Fruit fly (Drosophila melanogaster): Measurements from ENCODE around the gene Sym.

The Sym gene

DNA sequence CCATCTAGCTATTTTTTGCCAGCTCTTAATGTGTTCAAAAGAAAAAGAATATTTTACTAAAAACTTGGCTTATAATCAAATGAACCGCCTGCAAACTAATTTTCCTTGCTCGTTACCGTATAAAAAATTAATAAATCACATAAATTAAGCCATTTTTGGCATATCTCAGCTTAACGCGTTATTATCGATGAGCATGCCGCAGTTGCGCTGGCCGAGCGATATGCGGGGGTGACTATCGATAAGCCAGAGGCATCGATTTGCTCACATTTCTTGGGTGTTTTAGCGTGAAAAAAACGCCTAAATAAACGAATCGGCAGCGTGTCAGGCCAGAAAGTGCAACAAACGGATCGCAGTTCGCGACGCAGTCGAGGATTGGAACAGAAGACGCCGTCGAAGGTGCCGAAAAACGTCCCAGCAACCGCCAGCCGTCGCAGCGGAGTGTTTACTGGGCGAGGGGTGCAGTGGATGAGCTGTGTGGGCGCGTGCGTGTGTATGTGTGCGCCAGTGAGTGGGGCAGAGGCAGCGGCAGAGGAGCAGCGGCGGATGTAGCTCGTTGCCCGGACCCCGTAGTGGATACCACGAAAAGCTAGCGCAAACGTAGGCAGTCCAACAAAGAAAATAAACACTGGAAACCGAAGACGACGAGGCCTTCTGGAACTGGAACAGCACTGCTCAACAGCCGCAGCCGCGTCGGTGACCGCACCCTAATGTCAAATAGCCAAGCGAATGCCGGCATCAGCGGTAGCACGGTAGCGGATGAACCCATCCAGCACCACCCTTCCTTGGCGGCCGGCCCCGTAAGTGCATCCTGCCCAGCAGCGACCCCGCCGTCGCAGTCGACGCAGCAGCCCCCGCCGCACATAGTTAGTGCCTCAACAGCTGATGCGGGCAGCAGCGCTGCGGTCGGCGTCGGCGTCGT, at the start of gene Sym, which contains the start of gene Madm:
Gene Sym, minus strand, starts transcription at position 199 of the 919 bp plus-strand sequence.
Gene Madm, plus strand, starts transcription at position 233 of the 919 bp plus-strand sequence.
- TF ChIP-seq CG8478 (optimal IDR thresholded peaks at IDR 0.05) = no peak
- no peak for TF ChIP-seq CTCF (optimal IDR thresholded peaks at IDR 0.05)

DNA sequence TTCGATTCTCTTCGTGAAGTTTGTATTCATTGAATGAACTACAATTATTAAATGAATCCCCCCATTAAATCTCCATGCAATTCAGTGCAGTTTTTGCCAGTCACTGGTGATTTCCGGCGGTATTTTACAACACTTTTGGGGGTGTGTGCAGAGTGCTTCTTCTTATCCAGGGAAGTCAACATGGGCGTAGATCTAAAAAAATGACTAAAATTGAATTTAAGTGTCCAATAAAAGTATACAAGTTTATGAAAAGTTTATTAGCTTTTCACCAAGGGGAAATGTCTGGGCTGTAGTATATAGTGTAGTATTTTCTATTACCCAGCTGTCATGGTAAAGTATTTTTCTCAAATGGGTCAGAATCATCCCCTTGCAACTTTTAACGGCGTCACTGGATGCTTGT, 49.2 kb upstream of the Sym start, which contains the start of gene Hpf1:
Gene Hpf1, plus strand, starts transcription at position 383 of the 400 bp plus-strand sequence.
- TF ChIP-seq CG8478 (optimal IDR thresholded peaks at IDR 0.05) (no peak), CTCF (optimal IDR thresholded peaks at IDR 0.05) (no peak)

DNA sequence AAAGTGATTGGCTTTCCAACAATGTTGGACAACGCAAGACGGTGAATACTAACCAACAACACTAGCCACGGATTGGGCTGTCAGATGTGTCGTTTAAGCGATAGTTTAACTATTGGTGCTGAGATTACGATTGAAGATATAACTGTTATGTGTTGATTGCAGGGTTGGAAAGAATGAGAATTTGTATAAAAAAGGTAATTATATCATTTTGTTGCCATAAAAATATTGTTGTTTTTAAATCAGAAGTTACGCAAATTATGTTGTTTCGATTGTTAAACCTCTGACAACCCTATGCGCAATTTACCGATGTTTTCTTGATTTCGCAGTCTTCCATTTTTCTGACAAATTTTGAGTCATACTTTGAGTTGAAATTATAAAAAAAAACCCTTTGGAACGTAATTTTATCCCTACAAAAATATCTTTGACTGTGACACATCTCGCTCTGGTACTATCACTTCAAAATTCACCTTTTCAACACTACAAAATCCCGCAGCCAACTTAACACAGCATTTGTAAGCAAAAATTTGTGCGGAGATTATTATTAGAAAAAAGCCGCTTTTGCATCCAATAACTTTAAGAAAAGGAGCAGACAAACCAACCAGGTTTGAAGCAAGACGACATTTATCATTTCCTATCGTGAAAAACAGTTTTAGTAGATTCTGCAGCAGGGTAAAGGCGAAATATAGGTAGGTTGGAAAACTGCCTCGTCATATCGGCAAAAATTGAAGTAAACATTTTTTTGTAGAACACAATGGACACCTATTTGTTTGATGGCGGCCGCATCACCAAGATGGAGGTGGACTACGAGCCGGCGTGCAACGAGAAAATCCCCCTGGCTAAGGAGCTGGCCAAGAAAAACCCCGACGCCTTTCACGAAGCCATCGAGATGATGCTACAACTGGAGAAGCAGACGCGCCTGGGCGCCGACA, 47.0 kb upstream of the Sym start, which contains the start of the genes Hat1 and Rpn5:
Gene Hat1, minus strand, starts transcription at position 360 of the 929 bp plus-strand sequence.
Gene Rpn5, plus strand, starts transcription at position 469 of the 929 bp plus-strand sequence.
- TF ChIP-seq CG8478 (optimal IDR thresholded peaks at IDR 0.05) (no peak), CTCF (optimal IDR thresholded peaks at IDR 0.05) (no peak)

DNA sequence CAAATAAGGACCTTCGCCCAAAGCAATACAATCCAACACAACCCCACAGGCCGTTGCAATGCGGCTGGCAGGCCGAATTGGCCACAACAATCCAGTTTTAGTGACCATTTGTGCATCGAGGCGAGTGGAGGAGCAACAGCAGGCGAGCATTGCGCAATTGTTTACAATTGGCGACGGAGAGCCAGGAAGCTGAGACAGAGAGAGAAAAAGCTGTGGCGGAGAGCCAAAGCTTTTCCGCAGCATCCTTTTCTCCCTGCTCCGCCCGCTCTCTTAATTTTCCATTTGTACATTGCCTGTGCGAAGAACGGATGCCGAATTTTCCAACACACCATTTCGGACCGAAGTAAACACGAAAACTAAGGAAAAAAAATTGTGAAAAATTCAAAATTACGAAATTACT, 39.2 kb upstream of the Sym start, which contains the start of gene kat-60L1:
Gene kat-60L1, plus strand, starts transcription at position 301 of the 400 bp plus-strand sequence.
- no peak for TF ChIP-seq CTCF (optimal IDR thresholded peaks at IDR 0.05)
- no peak for TF ChIP-seq CG8478 (optimal IDR thresholded peaks at IDR 0.05)

- TF ChIP-seq CTCF (optimal IDR thresholded peaks at IDR 0.05) (no peak), CG8478 (optimal IDR thresholded peaks at IDR 0.05) (no peak)
Observed at dm6 chr3R:5780976-5781375, 38.7 kb upstream of the Sym start, which contains the start of gene CG2082. CG2082 (minus strand) TSS chr3R:5781076.

DNA sequence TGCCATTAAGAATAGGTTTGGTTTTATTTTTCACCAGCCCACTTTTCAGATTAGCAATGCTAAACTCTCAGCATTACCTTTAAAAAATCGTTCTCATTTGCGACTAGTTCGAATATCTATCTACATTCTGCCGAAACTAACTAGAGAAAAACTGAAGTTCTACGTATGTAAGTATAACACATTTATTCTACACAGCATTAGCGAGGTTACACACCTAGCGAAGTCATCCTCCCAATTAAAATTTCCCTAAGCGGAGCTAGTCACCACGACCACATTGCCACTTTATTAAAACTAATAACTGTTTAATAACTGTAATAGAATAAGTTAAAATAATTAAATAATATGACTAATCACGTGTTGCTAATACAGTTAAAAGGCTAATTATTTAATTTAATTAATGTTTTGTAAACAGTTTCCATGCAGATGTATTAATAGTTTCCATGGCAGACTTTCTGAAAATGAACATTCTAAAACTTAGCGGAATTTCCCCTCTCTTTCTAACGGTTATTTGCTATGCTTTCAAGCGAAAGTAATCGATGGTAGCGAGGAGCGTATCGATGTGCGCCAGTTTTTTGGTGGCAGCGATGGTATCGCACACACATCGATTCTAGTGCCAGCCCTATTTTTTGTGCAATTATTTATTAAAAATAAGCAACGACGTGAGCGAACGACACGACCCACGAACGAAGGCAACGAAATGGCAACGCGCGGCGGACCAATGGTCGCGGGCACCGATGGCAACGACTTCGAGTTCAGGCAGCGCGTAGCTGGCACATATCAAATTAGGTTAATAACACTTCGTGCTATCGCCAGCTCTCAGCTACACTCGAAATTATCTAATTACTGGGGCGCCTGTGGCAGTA, 36.7 kb upstream of the Sym start, which contains the start of gene jagn:
Gene jagn, plus strand, starts transcription at position 585 of the 863 bp plus-strand sequence.
- TF ChIP-seq CG8478 (optimal IDR thresholded peaks at IDR 0.05) (no peak), CTCF (optimal IDR thresholded peaks at IDR 0.05) (peak; percentile 63 to 77)

DNA sequence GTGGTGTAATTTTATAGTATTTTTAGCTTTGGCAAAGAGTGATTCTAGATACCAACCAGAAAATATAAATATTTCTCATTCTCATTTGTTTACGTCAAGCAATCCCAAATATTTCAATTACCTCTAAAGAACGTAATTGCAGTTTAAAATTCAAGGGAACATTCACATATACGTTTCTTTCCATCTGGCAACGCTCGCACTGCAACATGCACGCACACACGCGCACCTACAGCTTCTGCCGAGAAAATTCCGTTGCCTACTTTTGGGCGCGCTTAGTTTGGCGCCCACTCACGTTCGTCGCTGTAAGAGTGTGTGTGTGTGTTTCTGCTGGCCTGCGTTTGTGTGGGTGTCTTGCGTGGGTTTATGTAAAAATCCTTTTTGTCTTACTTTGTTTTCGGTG, 30.2 kb upstream of the Sym start:
- TF ChIP-seq CG8478 (optimal IDR thresholded peaks at IDR 0.05) = no peak
- TF ChIP-seq CTCF (optimal IDR thresholded peaks at IDR 0.05) = peak; percentile 29 to 47

DNA sequence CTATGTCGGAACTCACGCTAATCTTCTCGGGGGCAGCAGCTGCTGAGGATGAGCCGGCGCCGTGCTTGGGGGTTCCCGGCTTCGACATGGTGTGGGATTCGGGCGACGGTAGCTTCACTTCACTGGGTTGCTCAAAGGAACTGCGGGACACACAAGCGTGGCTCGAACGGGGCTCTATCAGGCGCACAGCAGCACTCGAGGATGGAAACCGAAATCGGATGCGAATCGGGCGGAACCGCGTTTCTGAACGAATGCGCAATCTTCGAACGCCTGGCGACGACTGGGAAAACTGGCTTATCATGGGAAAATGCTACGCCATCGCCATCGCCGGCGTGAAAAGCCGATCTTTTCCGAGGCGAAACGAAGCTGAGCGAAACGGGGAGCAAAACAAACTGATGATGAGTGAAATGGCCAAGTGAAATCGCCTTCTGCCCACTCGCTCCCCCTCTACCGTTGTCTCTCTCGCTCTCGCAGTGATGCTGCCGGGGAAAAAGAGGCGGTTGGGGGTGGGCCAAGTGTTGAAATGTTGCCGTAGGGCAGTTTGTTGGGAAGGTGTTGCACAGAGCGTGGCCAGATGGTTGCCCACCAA, 29.4 kb upstream of the Sym start:
- TF ChIP-seq CTCF (optimal IDR thresholded peaks at IDR 0.05) (no peak), CG8478 (optimal IDR thresholded peaks at IDR 0.05) (no peak)

DNA sequence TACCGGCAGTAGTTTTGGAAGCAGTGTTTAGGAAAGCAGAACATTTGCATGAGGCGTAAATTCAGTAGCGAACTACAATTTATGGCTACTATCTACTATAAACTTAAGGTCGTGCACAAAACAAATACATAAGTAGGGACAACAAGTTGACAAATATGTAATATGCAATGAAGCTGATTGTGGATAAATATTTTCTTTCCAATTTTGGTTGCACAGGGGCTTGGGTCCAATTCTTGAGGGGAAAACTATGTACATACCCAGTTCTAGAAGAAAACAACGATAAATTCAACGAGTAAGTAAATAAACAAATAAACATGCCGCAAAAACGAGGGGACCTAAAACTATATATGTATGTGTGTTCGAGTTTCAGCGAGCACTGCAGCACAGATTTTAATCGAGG, 18.7 kb upstream of the Sym start:
- TF ChIP-seq CG8478 (optimal IDR thresholded peaks at IDR 0.05) (no peak), CTCF (optimal IDR thresholded peaks at IDR 0.05) (no peak)

dm6 chr3R:5758624-5759209, 16.4 kb upstream of the Sym start, which contains the start of gene Sec8:
Sec8 (minus strand) TSS chr3R:5758997.
- TF ChIP-seq CG8478 (optimal IDR thresholded peaks at IDR 0.05) = no peak
- no peak for TF ChIP-seq CTCF (optimal IDR thresholded peaks at IDR 0.05)

dm6 chr3R:5754594-5754993, 12.3 kb upstream of the Sym start, which contains the start of gene Dcps:
Dcps (minus strand) TSS chr3R:5754774.
- no peak for TF ChIP-seq CG8478 (optimal IDR thresholded peaks at IDR 0.05)
- no peak for TF ChIP-seq CTCF (optimal IDR thresholded peaks at IDR 0.05)

DNA sequence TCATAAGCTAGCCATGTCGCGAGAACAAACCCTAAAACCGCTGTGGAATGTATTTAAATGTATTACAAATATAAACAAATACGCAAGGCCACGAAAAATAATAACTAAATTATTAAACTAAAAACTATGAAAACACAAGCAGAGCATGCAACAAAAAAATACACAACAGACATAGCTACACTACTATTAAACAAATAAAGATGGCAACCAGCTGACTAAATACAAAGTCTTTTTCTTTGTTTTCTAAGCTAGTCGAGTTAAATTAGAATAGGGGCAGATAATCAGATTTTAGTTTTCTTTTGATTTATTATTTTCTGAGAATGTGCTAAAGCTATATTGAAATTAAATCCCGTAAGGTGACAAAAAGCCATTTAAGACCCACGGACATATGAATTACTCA, 4.4 kb upstream of the Sym start:
- no peak for TF ChIP-seq CTCF (optimal IDR thresholded peaks at IDR 0.05)
- no peak for TF ChIP-seq CG8478 (optimal IDR thresholded peaks at IDR 0.05)

DNA sequence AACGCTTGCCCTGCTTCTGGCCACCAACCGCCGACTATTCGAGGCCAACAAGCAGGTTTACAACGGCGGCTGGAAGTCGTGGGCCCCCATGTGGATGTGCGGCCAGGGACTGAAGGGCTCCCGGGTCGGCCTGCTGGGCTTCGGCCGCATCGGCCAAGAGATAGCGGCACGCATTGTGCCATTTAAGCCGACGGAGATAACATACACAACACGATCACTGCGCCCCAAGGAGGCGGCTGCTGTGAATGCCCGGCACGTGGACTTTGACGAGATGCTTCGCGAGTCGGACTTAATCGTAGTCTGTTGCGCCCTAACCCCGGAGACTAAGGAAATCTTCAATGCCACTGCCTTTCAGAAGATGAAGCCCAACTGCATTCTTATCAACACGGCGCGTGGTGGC, 5.0 kb downstream of the Sym start:
- TF ChIP-seq CTCF (optimal IDR thresholded peaks at IDR 0.05) = no peak
- no peak for TF ChIP-seq CG8478 (optimal IDR thresholded peaks at IDR 0.05)

Data from S2 (cell line).